Worm (Caenorhabditis elegans) whole organism, L2 larva: ENCODE data around the gene Y69A2AR.24.

ENCODE experiments used
- ZK546.5 ChIP-seq: sonication (generic microtip); optimal IDR thresholded peaks from 2 replicates; lab custom pipeline; 2017; ENCODE audit warnings: missing biosample characterization, missing genetic modification characterization
- egl-27 ChIP-seq: sonication (generic microtip); optimal IDR thresholded peaks from 3 replicates; lab custom pipeline; 2017; ENCODE audit warnings: missing biosample characterization, missing genetic modification reagents, missing genetic modification characterization
- elt-1 ChIP-seq: fragments of 150-350 bp; optimal IDR thresholded peaks from 2 replicates; lab custom pipeline; 2014; ENCODE audit warnings: missing biosample characterization, missing genetic modification characterization
- nhr-23 ChIP-seq: fragments of 150-350 bp; optimal IDR thresholded peaks from 2 replicates; lab custom pipeline; 2014; ENCODE audit warnings: missing biosample characterization, missing genetic modification reagents, missing genetic modification characterization
- nhr-77 ChIP-seq: fragments of 150-350 bp; optimal IDR thresholded peaks from 2 replicates; lab custom pipeline; 2014; ENCODE audit warnings: missing biosample characterization, missing genetic modification characterization
- skn-1 ChIP-seq: sonication (generic microtip); optimal IDR thresholded peaks from 2 replicates; lab custom pipeline; 2017; ENCODE audit warnings: missing biosample characterization, missing genetic modification characterization
- snpc-4 ChIP-seq: fragments of 150-350 bp; optimal IDR thresholded peaks from 2 replicates; lab custom pipeline; 2014; ENCODE audit warnings: missing biosample characterization, missing genetic modification characterization

- TF ChIP-seq nhr-23 (tag; lab: Kevin White, UChicago) (no peak), ZK546.5 (tag; lab: Kevin White, UChicago) (no peak), egl-27 (tag; lab: Kevin White, UChicago) (no peak), elt-1 (tag; lab: Kevin White, UChicago) (no peak), nhr-77 (tag; lab: Kevin White, UChicago) (no peak), skn-1 (tag; lab: Kevin White, UChicago) (no peak), snpc-4 (tag; lab: Kevin White, UChicago) (no peak)
Observed at ce11 chrIV:2537741-2538140, 26.1 kb downstream of the Y69A2AR.24 start.
